Worm (Caenorhabditis elegans) whole organism, L3 larva: ENCODE measurements around the gene F38B2.3.
A peak's percentile ranks its signal among the peaks of the same experiment; 100 is the strongest.

Experiments used
- R02D3.7 ChIP-seq: fragments of 150-350 bp; optimal IDR thresholded peaks from 2 replicates; lab custom pipeline; 2014; ENCODE audit warnings: missing biosample characterization, missing genetic modification characterization
- ZK546.5 ChIP-seq: sonication (generic microtip); optimal IDR thresholded peaks from 2 replicates; lab custom pipeline; 2017; ENCODE audit warnings: missing biosample characterization, missing genetic modification characterization
- aly-2 ChIP-seq: fragments of 150-350 bp; optimal IDR thresholded peaks from 2 replicates; lab custom pipeline; 2014; ENCODE audit warnings: missing biosample characterization, missing genetic modification characterization
- ceh-16 ChIP-seq: sonication (generic microtip); optimal IDR thresholded peaks from 2 replicates; lab custom pipeline; 2017; ENCODE audit warnings: missing biosample characterization, missing genetic modification characterization
- ceh-28 ChIP-seq: fragments of 150-350 bp; optimal IDR thresholded peaks from 2 replicates; lab custom pipeline; 2014; ENCODE audit warnings: missing biosample characterization, missing genetic modification reagents, missing genetic modification characterization
- ceh-9 ChIP-seq: sonication (generic microtip); optimal IDR thresholded peaks from 2 replicates; lab custom pipeline; 2018; ENCODE audit warnings: missing biosample characterization, missing genetic modification characterization
- daf-12 ChIP-seq: fragments of 150-350 bp; optimal IDR thresholded peaks from 2 replicates; lab custom pipeline; 2014; ENCODE audit warnings: missing biosample characterization, missing genetic modification reagents, missing genetic modification characterization
- egl-5 ChIP-seq: fragments of 150-350 bp; optimal IDR thresholded peaks from 2 replicates; lab custom pipeline; 2017; ENCODE audit warnings: missing biosample characterization, missing genetic modification reagents, missing genetic modification characterization, inconsistent platforms
- elt-1 ChIP-seq: fragments of 150-350 bp; optimal IDR thresholded peaks from 2 replicates; lab custom pipeline; 2014; ENCODE audit warnings: missing biosample characterization, missing genetic modification characterization
- elt-2 ChIP-seq: sonication (generic microtip); optimal IDR thresholded peaks from 2 replicates; lab custom pipeline; 2016; ENCODE audit warnings: missing genetic modification reagents, mild to moderate bottlenecking, missing genetic modification characterization, missing compliant biosample characterization
- elt-3 ChIP-seq, 3 experiments: fragments of 150-350 bp in 1 of 3; sonication (generic microtip) in 2 of 3; optimal IDR thresholded peaks; 2 replicates in 2 of 3; 4 replicates in 1 of 3; lab custom pipeline; 2014 to 2017; ENCODE audit warnings: missing biosample characterization in 3 of 3, missing genetic modification characterization in 3 of 3
- fkh-10 ChIP-seq: sonication (generic microtip); optimal IDR thresholded peaks from 2 replicates; lab custom pipeline; 2017; ENCODE audit warnings: missing biosample characterization, missing genetic modification reagents, missing genetic modification characterization
- fos-1 ChIP-seq: fragments of 150-350 bp; optimal IDR thresholded peaks from 2 replicates; lab custom pipeline; 2014; ENCODE audit warnings: missing biosample characterization, missing genetic modification characterization
- hmg-11 ChIP-seq: sonication (generic microtip); optimal IDR thresholded peaks from 2 replicates; lab custom pipeline; 2016; ENCODE audit warnings: missing genetic modification characterization, missing compliant biosample characterization
- jun-1 ChIP-seq: fragments of 150-350 bp; optimal IDR thresholded peaks from 2 replicates; lab custom pipeline; 2014; ENCODE audit warnings: missing biosample characterization, missing genetic modification reagents, missing genetic modification characterization
- lin-39 ChIP-seq: fragments of 150-350 bp; optimal IDR thresholded peaks from 2 replicates; lab custom pipeline; 2018; ENCODE audit warnings: missing biosample characterization, missing genetic modification reagents, missing genetic modification characterization
- mdl-1 ChIP-seq: fragments of 150-350 bp; optimal IDR thresholded peaks from 2 replicates; lab custom pipeline; 2014; ENCODE audit warnings: missing biosample characterization, missing genetic modification characterization
- nhr-11 ChIP-seq: fragments of 150-350 bp; optimal IDR thresholded peaks from 2 replicates; lab custom pipeline; 2014; ENCODE audit warnings: missing biosample characterization, missing genetic modification characterization
- nhr-12 ChIP-seq: fragments of 150-350 bp; optimal IDR thresholded peaks from 2 replicates; lab custom pipeline; 2014; ENCODE audit warnings: missing biosample characterization, missing genetic modification characterization
- nhr-237 ChIP-seq: fragments of 150-350 bp; optimal IDR thresholded peaks from 2 replicates; lab custom pipeline; 2014; ENCODE audit warnings: missing biosample characterization, missing genetic modification characterization
- nhr-25 ChIP-seq: sonication (generic microtip); optimal IDR thresholded peaks from 2 replicates; lab custom pipeline; 2017; ENCODE audit warnings: missing biosample characterization, missing genetic modification characterization
- nhr-43 ChIP-seq: sonication (generic microtip); optimal IDR thresholded peaks from 2 replicates; lab custom pipeline; 2016; ENCODE audit warnings: mild to moderate bottlenecking, missing genetic modification characterization, missing compliant biosample characterization; ENCODE audit not compliant: poor library complexity, severe bottlenecking
- nhr-76 ChIP-seq: fragments of 150-350 bp; sonication (generic microtip); optimal IDR thresholded peaks from 5 replicates; lab custom pipeline; 2014; ENCODE audit warnings: missing biosample characterization, missing genetic modification characterization
- nhr-77 ChIP-seq: fragments of 150-350 bp; optimal IDR thresholded peaks from 2 replicates; lab custom pipeline; 2014; ENCODE audit warnings: missing biosample characterization, missing genetic modification characterization
- pqm-1 ChIP-seq: fragments of 150-350 bp; optimal IDR thresholded peaks from 2 replicates; lab custom pipeline; 2017; ENCODE audit warnings: missing biosample characterization, missing genetic modification characterization, inconsistent platforms
- sea-2 ChIP-seq: fragments of 150-350 bp; sonication (generic microtip); optimal IDR thresholded peaks from 4 replicates; lab custom pipeline; 2014; ENCODE audit warnings: missing biosample characterization, missing genetic modification reagents, missing genetic modification characterization
- tbx-2 ChIP-seq: sonication (generic microtip); optimal IDR thresholded peaks from 2 replicates; lab custom pipeline; 2016; ENCODE audit warnings: mild to moderate bottlenecking, missing genetic modification characterization, missing compliant biosample characterization
- unc-39 ChIP-seq: sonication (generic microtip); optimal IDR thresholded peaks from 4 replicates; lab custom pipeline; 2017; ENCODE audit warnings: missing biosample characterization, missing genetic modification characterization
- unc-62 ChIP-seq: fragments of 150-350 bp; sonication (generic microtip); optimal IDR thresholded peaks from 4 replicates; lab custom pipeline; 2014; ENCODE audit warnings: missing biosample characterization, missing genetic modification reagents, missing genetic modification characterization
- zag-1 ChIP-seq: fragments of 150-350 bp; optimal IDR thresholded peaks from 2 replicates; lab custom pipeline; 2014; ENCODE audit warnings: missing biosample characterization, missing genetic modification characterization
- ztf-11 ChIP-seq: fragments of 150-350 bp; optimal IDR thresholded peaks from 2 replicates; lab custom pipeline; 2014; ENCODE audit warnings: missing biosample characterization, missing genetic modification characterization
- ztf-4 ChIP-seq: fragments of 150-350 bp; optimal IDR thresholded peaks from 2 replicates; lab custom pipeline; 2014; ENCODE audit warnings: missing biosample characterization, missing genetic modification characterization

Gene F38B2.3

DNA sequence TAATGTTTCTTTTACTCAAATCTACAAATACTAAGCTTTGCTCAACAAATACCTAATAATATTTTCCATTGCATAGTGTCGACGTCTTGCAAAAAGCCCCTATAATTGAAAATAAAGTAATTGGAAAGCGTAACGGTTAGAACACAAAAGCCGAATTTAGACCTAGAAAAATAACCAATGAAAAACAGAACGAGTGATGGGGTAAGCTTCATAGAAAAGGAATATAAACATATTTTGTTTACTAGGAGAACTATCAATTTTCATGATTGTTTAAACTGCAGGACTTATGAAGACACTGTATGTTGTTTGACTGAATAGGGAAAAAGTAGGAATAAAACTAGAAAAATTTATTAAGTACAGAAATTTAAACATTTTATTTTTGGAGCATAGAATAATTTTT is at the start of gene F38B2.3:
Gene F38B2.3 (minus strand): TSS at position 101 of the 400 bp plus-strand sequence.
- no peak for TF ChIP-seq R02D3.7 (tag; lab: Kevin White, UChicago)
- no peak for TF ChIP-seq nhr-25 (tag; lab: Kevin White, UChicago)
- no peak for TF ChIP-seq fos-1 (tag; lab: Kevin White, UChicago)
- no peak for TF ChIP-seq nhr-12 (tag; lab: Kevin White, UChicago)
- TF ChIP-seq unc-62 (GFP tag; lab: Kevin White, UChicago) = no peak
- no peak for TF ChIP-seq ceh-28 (tag; lab: Kevin White, UChicago)
- TF ChIP-seq hmg-11 (tag; lab: Kevin White, UChicago) = no peak
- TF ChIP-seq pqm-1 (tag; lab: Kevin White, UChicago) = no peak
- TF ChIP-seq zag-1 (tag; lab: Kevin White, UChicago) = no peak

DNA sequence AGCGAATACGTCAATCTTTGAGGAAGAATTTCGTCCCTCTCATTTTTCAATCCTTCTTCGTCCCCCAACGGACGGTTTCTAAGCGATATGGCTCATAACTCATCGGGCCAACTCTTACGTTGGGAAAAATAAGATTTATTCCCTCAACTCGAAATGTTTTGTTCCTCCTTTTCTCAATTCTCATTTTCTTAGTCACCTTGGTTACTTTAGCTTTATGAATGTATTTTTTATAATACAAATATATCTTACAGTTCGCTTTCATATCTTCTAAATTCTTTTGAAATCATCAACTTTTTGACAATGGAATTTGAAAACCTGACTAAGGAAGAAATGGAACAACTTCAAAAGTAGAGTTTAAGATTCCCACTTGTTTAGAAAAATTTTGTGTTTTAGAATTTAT is 43.3 kb upstream of the F38B2.3 start, which contains the start of gene npr-9:
Gene npr-9 (plus strand): TSS at position 301 of the 400 bp plus-strand sequence.
- no peak for TF ChIP-seq mdl-1 (tag; lab: Kevin White, UChicago)
- no peak for TF ChIP-seq tbx-2 (tag; lab: Kevin White, UChicago)
- no peak for TF ChIP-seq nhr-76
- TF ChIP-seq pqm-1 (tag; lab: Kevin White, UChicago) = no peak
- TF ChIP-seq unc-39 (tag; lab: Kevin White, UChicago) = no peak
- TF ChIP-seq sea-2 (GFP tag; lab: Kevin White, UChicago) = no peak
- TF ChIP-seq, all 47 proteins: peak for 0

DNA sequence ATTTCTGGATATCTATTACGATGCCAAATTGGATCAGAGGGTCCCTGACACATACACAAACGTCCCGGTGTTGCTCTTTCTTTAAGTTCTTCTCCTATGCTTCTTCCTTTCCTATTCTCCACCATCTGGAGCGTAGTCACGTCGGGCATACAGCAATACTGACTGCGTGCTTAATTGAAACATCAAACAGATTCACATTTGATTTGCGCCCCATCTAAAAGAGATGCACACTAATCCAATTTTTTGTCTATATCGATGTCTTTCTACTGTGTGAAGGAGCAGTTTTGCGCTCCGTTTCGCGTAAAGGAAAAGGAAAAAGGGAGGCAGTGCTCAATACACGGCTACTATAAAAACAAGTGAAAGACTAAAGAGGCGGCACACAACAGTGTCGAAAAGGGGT is 42.6 kb upstream of the F38B2.3 start:
- no peak for TF ChIP-seq ceh-16 (tag; lab: Kevin White, UChicago)
- no peak for TF ChIP-seq unc-39 (tag; lab: Kevin White, UChicago)
- no peak for TF ChIP-seq ceh-9 (tag; lab: Kevin White, UChicago)
- no peak for TF ChIP-seq nhr-43 (tag; lab: Kevin White, UChicago)
- no peak for TF ChIP-seq lin-39
- no peak for TF ChIP-seq aly-2 (tag; lab: Kevin White, UChicago)
- no peak for TF ChIP-seq egl-5 (tag; lab: Kevin White, UChicago)
- TF ChIP-seq ztf-4 (tag; lab: Kevin White, UChicago) = no peak
- no peak for TF ChIP-seq nhr-237 (tag; lab: Kevin White, UChicago)
- TF ChIP-seq daf-12 (tag; lab: Kevin White, UChicago) = no peak
- TF ChIP-seq pqm-1 (tag; lab: Kevin White, UChicago) = no peak
- TF ChIP-seq unc-62 (GFP tag; lab: Kevin White, UChicago) = no peak

DNA sequence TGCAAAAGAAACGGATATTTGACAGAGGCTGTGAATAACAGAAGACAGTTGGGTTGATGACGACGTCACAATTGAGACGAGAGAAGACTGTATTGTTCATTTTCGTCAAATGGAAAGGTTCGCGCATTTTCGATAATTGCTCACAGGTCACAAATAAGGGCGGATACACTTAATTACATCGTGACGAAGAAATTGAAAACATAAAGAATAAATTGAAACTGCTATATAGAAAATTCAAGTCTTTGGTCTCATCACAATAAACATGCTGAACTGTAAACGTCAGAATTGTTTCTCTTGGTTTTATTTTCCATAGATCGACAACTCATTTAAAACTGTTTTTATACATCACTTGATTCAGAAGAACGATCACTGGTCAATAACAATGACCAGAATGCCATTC is 40.7 kb upstream of the F38B2.3 start, which contains the start of gene ZK455.5:
Gene ZK455.5 (minus strand): TSS at position 101 of the 400 bp plus-strand sequence.
- no peak for TF ChIP-seq fkh-10 (GFP tag; lab: Kevin White, UChicago)
- no peak for TF ChIP-seq daf-12 (tag; lab: Kevin White, UChicago)
- no peak for TF ChIP-seq ZK546.5 (tag; lab: Kevin White, UChicago)
- TF ChIP-seq, all 47 proteins: peak for 0

DNA sequence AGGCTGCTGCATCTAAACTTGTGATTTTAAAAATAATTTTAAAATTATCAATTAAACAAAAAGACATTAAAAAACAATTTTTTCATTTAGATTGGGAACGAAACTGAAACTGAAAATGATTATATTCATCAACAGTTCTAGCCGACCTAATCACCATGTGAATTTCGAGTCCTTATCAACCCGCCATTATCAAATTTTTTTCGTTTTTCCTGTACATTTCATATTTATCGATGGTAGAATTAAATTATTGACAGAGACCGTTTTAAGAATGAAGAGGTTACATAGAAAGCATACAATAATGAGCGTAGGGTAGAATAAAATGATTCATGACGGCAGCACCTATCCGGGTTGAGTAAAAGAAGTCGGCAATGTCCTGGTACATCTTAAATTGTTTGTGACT is 38.1 kb upstream of the F38B2.3 start, which contains the start of gene asm-2:
Gene asm-2 (minus strand): TSS at position 12 of the 400 bp plus-strand sequence.
- TF ChIP-seq ZK546.5 (tag; lab: Kevin White, UChicago) (no peak), elt-1 (tag; lab: Kevin White, UChicago) (no peak), elt-3 (tag; optimal IDR thresholded peaks at IDR 0.05; lab: Kevin White, UChicago) (no peak), elt-2 (tag; lab: Kevin White, UChicago) (peak; percentile 91), nhr-76 (no peak), nhr-237 (tag; lab: Kevin White, UChicago) (no peak), jun-1 (tag; lab: Kevin White, UChicago) (no peak), ztf-11 (tag; lab: Kevin White, UChicago) (no peak), unc-39 (tag; lab: Kevin White, UChicago) (no peak), nhr-77 (tag; lab: Kevin White, UChicago) (no peak), nhr-11 (tag; lab: Kevin White, UChicago) (no peak), pqm-1 (tag; lab: Kevin White, UChicago) (peak; percentile 89), fkh-10 (GFP tag; lab: Kevin White, UChicago) (no peak)
